Fruit fly (Drosophila melanogaster): ENCODE measurements around the gene Rbp1.

Gene Rbp1

DNA sequence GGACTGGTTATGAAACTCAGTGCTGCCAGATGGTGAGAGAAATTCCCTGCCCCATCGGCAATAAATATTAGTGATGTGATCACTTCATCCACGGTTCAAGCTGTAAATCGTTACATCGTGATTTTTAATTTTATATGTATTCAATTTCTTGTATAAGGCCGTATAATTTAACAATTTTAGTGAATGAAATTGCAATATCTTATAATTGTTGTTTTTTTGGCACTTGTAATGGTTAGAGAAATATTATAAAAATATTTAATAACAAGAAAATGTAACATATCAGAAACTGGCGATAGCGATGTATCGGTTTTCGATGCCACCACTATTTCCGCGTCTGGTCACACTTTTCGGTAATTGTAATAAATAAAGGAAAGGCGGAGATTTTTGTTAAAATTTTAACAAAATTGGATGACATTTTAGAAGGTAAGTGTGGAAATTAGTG is at the start of gene Rbp1, which contains the start of gene mRpL37 (continued):
- TF ChIP-seq CG7372 (GFP tag; IDR thresholded peaks at IDR 0.05) (peak; percentile 54; the same call in 1 of the 2 replicates), CG8290 (GFP tag; optimal IDR thresholded peaks at IDR 0.05) (peak; percentile 71), CG8290 (tag; optimal IDR thresholded peaks at IDR 0.05) (no peak), CG7839 (tag; optimal IDR thresholded peaks at IDR 0.05) (peak; percentile 78), jumu (GFP tag; optimal IDR thresholded peaks at IDR 0.05) (peak; percentile 50), dimm (GFP tag; IDR thresholded peaks at IDR 0.05) (no peak), Adf1 (GFP tag; IDR thresholded peaks at IDR 0.05) (peak; percentile 31; the same call in 1 of the 2 replicates), ems (GFP tag; optimal IDR thresholded peaks at IDR 0.05) (peak; percentile 88), ash1 (GFP tag; optimal IDR thresholded peaks at IDR 0.05) (no peak), Ptx1 (GFP tag; IDR thresholded peaks at IDR 0.05) (peak; percentile 91), salm (tag; optimal IDR thresholded peaks at IDR 0.05) (peak; percentile 23), CG3065 (GFP tag; optimal IDR thresholded peaks at IDR 0.05) (peak; percentile 23), Xbp1 (GFP tag; optimal IDR thresholded peaks at IDR 0.05) (peak; percentile 86), ato (GFP tag; IDR thresholded peaks at IDR 0.05; ENCODE audit: partially characterized antibody) (peak; percentile 30; the same call in 1 of the 2 replicates), Bdp1 (GFP tag; optimal IDR thresholded peaks at IDR 0.05) (peak; percentile 39), Mad (GFP tag; optimal IDR thresholded peaks at IDR 0.05) (peak; percentile 54), CG2202 (tag; optimal IDR thresholded peaks at IDR 0.05) (peak; percentile 23), CG8388 (GFP tag; optimal IDR thresholded peaks at IDR 0.05) (no peak), CG11723 (GFP tag; optimal IDR thresholded peaks at IDR 0.05) (peak; percentile 19), lov (optimal IDR thresholded peaks at IDR 0.05) (no peak), lov (GFP tag; IDR thresholded peaks at IDR 0.05) (no peak), hkb (optimal IDR thresholded peaks at IDR 0.05) (peak; percentile 13), hkb (GFP tag; IDR thresholded peaks at IDR 0.05) (no peak), lmd (GFP tag; IDR thresholded peaks at IDR 0.05) (peak; percentile 70), CG10267 (tag; optimal IDR thresholded peaks at IDR 0.05) (peak; percentile 80), trem (tag; optimal IDR thresholded peaks at IDR 0.05) (peak; percentile 88), insv (GFP tag; optimal IDR thresholded peaks at IDR 0.05) (peak in 1 of 2 experiments; percentile 42), CG13775 (GFP tag; optimal IDR thresholded peaks at IDR 0.05) (peak; percentile 82), CG13296 (GFP tag; optimal IDR thresholded peaks at IDR 0.05) (peak; percentile 47), B-H2 (GFP tag; optimal IDR thresholded peaks at IDR 0.05) (peak; percentile 66), tna (GFP tag; IDR thresholded peaks at IDR 0.05; ENCODE audit: partially characterized antibody) (peak; percentile 31; the same call in 1 of the 2 replicates), CG7357 (GFP tag; IDR thresholded peaks at IDR 0.05) (peak; percentile 43; the same call in 1 of the 3 replicates), CG15514 (GFP tag; optimal IDR thresholded peaks at IDR 0.05) (peak; percentile 53), Dfd (GFP tag; optimal IDR thresholded peaks at IDR 0.05) (peak in 1 of 2 experiments; percentile 16), slbo (GFP tag; IDR thresholded peaks at IDR 0.05) (peak; percentile 85), Hey (tag; optimal IDR thresholded peaks at IDR 0.05) (no peak), CG9609 (GFP tag; optimal IDR thresholded peaks at IDR 0.05) (no peak), Ets65A (GFP tag) (peak; percentile 97), CG5245 (GFP tag; optimal IDR thresholded peaks at IDR 0.05) (peak; percentile 61), sob (GFP tag; IDR thresholded peaks at IDR 0.05) (peak; percentile 91), bowl (GFP tag; IDR thresholded peaks at IDR 0.05) (no peak), CG16863 (GFP tag; optimal IDR thresholded peaks at IDR 0.05) (peak; percentile 23), pnt (GFP tag; optimal IDR thresholded peaks at IDR 0.05) (peak; percentile 78), CG2712 (tag; optimal IDR thresholded peaks at IDR 0.05) (peak; percentile 89), Xrp1 (GFP tag; IDR thresholded peaks at IDR 0.05) (peak; percentile 45; the same call in 1 of the 2 replicates), Gug (GFP tag; IDR thresholded peaks at IDR 0.05) (peak; percentile 73; the same call in 3 of the 4 replicates), YL-1 (GFP tag; optimal IDR thresholded peaks at IDR 0.05) (peak; percentile 76), CG34422 (GFP tag; IDR thresholded peaks at IDR 0.05) (peak; percentile 47; the same call in 2 of the 3 replicates), CG8924 (tag; optimal IDR thresholded peaks at IDR 0.05) (peak; percentile 84), CG2120 (GFP tag; optimal IDR thresholded peaks at IDR 0.05) (peak; percentile 80), scrt (GFP tag; optimal IDR thresholded peaks at IDR 0.05) (no peak), ab (GFP tag; optimal IDR thresholded peaks at IDR 0.05) (no peak)
